Fruit fly (Drosophila melanogaster): ENCODE measurements around the gene CG4313.

The CG4313 gene

DNA sequence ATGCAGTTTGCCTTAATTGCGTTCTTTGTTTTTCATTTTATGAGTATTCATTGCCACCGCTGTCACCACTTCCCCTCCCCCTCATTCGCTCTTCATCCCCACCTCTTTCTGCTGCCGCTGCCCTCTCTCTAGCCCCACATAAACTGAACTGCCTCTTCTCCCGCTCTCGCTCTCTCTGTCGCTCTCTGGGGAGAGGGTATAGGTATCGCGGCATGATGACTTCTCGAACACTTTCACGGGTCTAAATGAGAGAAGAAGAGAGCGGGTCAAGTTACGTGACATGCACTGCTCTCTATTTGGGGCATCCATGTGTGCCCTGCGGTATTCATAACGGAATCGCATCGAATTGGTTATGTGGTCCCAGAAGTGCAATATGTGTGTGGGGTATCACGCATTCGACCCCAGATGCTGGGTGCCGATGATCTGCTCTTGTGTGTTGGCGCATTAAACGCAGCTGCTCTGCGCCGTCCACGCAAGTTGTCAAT is 42.1 kb downstream of the CG4313 start (continued):
- TF ChIP-seq Eip75B (GFP tag; optimal IDR thresholded peaks at IDR 0.05) (peak; percentile 93), CG11294 (GFP tag; IDR thresholded peaks at IDR 0.05) (peak; percentile 82), CG3919 (GFP tag; optimal IDR thresholded peaks at IDR 0.05) (peak; percentile 94), OdsH (GFP tag; optimal IDR thresholded peaks at IDR 0.05) (peak; percentile 94), dac (GFP tag; optimal IDR thresholded peaks at IDR 0.05) (peak; percentile 88), fd85E (GFP tag; optimal IDR thresholded peaks at IDR 0.05) (peak; percentile 92), ss (GFP tag; optimal IDR thresholded peaks at IDR 0.05) (peak; percentile 85 to 88), net (GFP tag; optimal IDR thresholded peaks at IDR 0.05) (peak; percentile 92), CG32006 (GFP tag; optimal IDR thresholded peaks at IDR 0.05) (peak; percentile 94), Lpt (GFP tag; optimal IDR thresholded peaks at IDR 0.05) (peak; percentile 91), Eip78C (GFP tag) (peak; percentile 98), CG6808 (GFP tag; optimal IDR thresholded peaks at IDR 0.05) (peak; percentile 82), CG4318 (GFP tag; optimal IDR thresholded peaks at IDR 0.05) (peak; percentile 87), CG6163 (GFP tag; IDR thresholded peaks at IDR 0.05) (peak; percentile 95), Sox14 (GFP tag; optimal IDR thresholded peaks at IDR 0.05) (peak; percentile 97), esn (GFP tag; optimal IDR thresholded peaks at IDR 0.05) (peak; percentile 94), cyc (GFP tag; optimal IDR thresholded peaks at IDR 0.05) (peak; percentile 95), Hr4 (GFP tag; optimal IDR thresholded peaks at IDR 0.05) (peak; percentile 93), CG7368 (GFP tag; optimal IDR thresholded peaks at IDR 0.05) (peak; percentile 96), CG15336 (GFP tag; IDR thresholded peaks at IDR 0.05) (peak; percentile 96), salr (GFP tag; optimal IDR thresholded peaks at IDR 0.05) (peak; percentile 81 to 90), CG3032 (tag; optimal IDR thresholded peaks at IDR 0.05) (peak; percentile 82), CG31627 (GFP tag; optimal IDR thresholded peaks at IDR 0.05) (peak; percentile 95), Sox15 (GFP tag; optimal IDR thresholded peaks at IDR 0.05) (peak; percentile 90), Ets21C (GFP tag; optimal IDR thresholded peaks at IDR 0.05) (peak; percentile 88)

DNA sequence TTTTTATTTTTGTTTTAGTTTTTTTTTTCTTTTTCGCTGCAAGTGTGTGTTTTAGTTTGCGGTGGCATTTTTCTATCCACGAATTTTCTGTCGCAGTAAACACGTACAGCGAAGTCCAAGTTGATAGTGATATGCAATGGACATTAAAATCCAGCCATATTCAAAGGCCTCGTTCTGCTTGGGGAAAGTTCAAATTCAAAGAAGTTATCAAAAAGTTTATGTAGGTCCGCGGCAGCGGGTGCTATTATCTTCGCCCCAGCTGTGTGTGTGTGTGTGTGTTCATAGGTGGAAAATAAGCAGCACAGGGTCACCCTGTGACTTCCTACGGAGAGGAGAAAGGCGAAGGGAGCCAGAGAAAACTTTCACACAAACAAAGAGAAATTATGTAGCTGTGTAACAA is 45.8 kb downstream of the CG4313 start:
- TF ChIP-seq CG3919 (GFP tag; optimal IDR thresholded peaks at IDR 0.05) (peak; percentile 58), achi (GFP tag; optimal IDR thresholded peaks at IDR 0.05) (peak; percentile 64), CG7368 (GFP tag; optimal IDR thresholded peaks at IDR 0.05) (no peak), Hr39 (GFP tag; optimal IDR thresholded peaks at IDR 0.05) (peak; percentile 37), CG32006 (GFP tag; optimal IDR thresholded peaks at IDR 0.05) (peak; percentile 76), Lpt (GFP tag; optimal IDR thresholded peaks at IDR 0.05) (peak; percentile 69), ss (GFP tag; optimal IDR thresholded peaks at IDR 0.05) (no peak), CG8119 (GFP tag; IDR thresholded peaks at IDR 0.05) (peak; percentile 86), CG6808 (GFP tag; optimal IDR thresholded peaks at IDR 0.05) (no peak), CG6276 (GFP tag; optimal IDR thresholded peaks at IDR 0.05) (peak; percentile 81), esn (GFP tag; optimal IDR thresholded peaks at IDR 0.05) (peak; percentile 2), Eip78C (GFP tag) (peak; percentile 82), dac (GFP tag; optimal IDR thresholded peaks at IDR 0.05) (peak; percentile 73), Smox (GFP tag; optimal IDR thresholded peaks at IDR 0.05) (no peak), Hr4 (GFP tag; optimal IDR thresholded peaks at IDR 0.05) (peak; percentile 81), CG15336 (GFP tag; IDR thresholded peaks at IDR 0.05) (peak; percentile 89), Sox14 (GFP tag; optimal IDR thresholded peaks at IDR 0.05) (peak; percentile 16), svp (GFP tag) (peak; percentile 73), Blimp-1 (GFP tag; optimal IDR thresholded peaks at IDR 0.05) (no peak), OdsH (GFP tag; optimal IDR thresholded peaks at IDR 0.05) (peak; percentile 46), Gug (GFP tag; IDR thresholded peaks at IDR 0.05) (peak; percentile 75), pdm3 (GFP tag; optimal IDR thresholded peaks at IDR 0.05) (peak; percentile 49), CG4318 (GFP tag; optimal IDR thresholded peaks at IDR 0.05) (peak; percentile 63), net (GFP tag; optimal IDR thresholded peaks at IDR 0.05) (peak; percentile 58), topi (GFP tag; optimal IDR thresholded peaks at IDR 0.05) (no peak), CG10631 (GFP tag; optimal IDR thresholded peaks at IDR 0.05) (peak; percentile 42), CG11294 (GFP tag; IDR thresholded peaks at IDR 0.05) (peak; percentile 82), eg (GFP tag; IDR thresholded peaks at IDR 0.05) (peak; percentile 92), CG6163 (GFP tag; IDR thresholded peaks at IDR 0.05) (peak; percentile 79)

DNA sequence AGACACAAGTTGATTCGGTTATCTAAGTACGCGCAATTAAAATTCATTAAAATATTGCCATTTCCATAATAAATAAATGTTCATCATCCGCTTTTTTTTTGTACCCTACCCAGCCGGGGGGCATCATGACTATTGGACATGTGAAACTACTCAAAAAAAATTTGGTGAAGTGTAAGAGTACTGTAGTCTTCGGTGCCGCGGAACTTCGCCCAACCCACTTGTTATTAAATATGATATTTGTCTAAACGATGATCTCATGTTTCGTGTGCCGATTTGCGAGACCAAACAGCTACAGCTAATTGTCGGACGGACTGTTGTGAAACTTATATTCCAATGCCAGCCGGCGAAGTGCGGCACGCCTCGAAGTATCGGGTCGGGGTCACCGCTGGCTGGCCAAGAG is 47.1 kb downstream of the CG4313 start:
- TF ChIP-seq pdm3 (GFP tag; optimal IDR thresholded peaks at IDR 0.05) (peak; percentile 10), Eip75B (GFP tag; optimal IDR thresholded peaks at IDR 0.05) (peak; percentile 0), salr (GFP tag; optimal IDR thresholded peaks at IDR 0.05) (no peak), Hr4 (GFP tag; optimal IDR thresholded peaks at IDR 0.05) (peak; percentile 22), Eip78C (GFP tag) (peak; percentile 37), fkh (GFP tag; optimal IDR thresholded peaks at IDR 0.05) (peak; percentile 4), vri (GFP tag; optimal IDR thresholded peaks at IDR 0.05) (no peak), eg (GFP tag; IDR thresholded peaks at IDR 0.05) (0 out of 3 replicates have a peak, but pooled peaks have one; percentile 31), svp (GFP tag) (peak; percentile 77)
